Fruit fly (Drosophila melanogaster): ENCODE measurements around the gene CG13775.

DNA sequence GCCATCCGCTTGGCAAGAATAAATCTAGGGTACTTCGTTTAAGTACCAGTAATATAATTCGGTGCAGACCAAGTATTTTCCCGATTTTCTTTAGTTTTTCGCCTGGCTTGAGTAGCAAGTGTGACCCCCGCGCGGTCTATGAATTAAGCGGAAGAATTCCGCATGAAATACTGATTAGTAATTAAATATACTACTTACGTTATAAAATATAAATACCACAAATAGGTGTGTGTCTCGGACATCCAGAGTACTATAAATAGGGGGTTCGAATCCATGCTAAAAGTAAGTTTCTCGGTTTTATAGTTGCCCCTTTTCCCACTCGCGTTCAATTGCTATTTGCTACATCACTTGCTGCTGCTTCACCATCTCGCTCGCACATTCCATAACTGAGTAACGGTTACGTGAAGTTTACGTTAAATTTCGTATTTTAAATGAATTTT, 14.9 kb upstream of the CG13775 start, which contains the start of gene snRNP-U1-70K:
- TF ChIP-seq Mio (GFP tag; optimal IDR thresholded peaks at IDR 0.05) (no peak), Jra (GFP tag; optimal IDR thresholded peaks at IDR 0.05) (no peak), psq (GFP tag; optimal IDR thresholded peaks at IDR 0.05) (no peak), CG32264 (GFP tag; optimal IDR thresholded peaks at IDR 0.05) (no peak), Dif (GFP tag; optimal IDR thresholded peaks at IDR 0.05; ENCODE audit: partially characterized antibody) (peak; percentile 92), Abd-B (GFP tag; optimal IDR thresholded peaks at IDR 0.05) (no peak), jim (GFP tag; optimal IDR thresholded peaks at IDR 0.05) (no peak), Sp1 (GFP tag; optimal IDR thresholded peaks at IDR 0.05) (no peak), fru (GFP tag; optimal IDR thresholded peaks at IDR 0.05) (peak; percentile 66), brk (GFP tag; optimal IDR thresholded peaks at IDR 0.05) (no peak), lola (GFP tag; optimal IDR thresholded peaks at IDR 0.05) (no peak), CrebA (GFP tag; optimal IDR thresholded peaks at IDR 0.05; ENCODE audit: borderline replicate concordance) (no peak), Hr78 (GFP tag; optimal IDR thresholded peaks at IDR 0.05) (no peak), usp (GFP tag; optimal IDR thresholded peaks at IDR 0.05) (no peak)

Measured in whole organism, wandering third instar larva.